Worm (Caenorhabditis elegans) whole organism, midembryonic: Measurements from ENCODE around the gene mob-2.

ENCODE experiments used
- T22C8.4 ChIP-seq: fragments of 200-800 bp; sonication (Bioruptor generic); IDR thresholded peaks from 2 replicates; pipeline ENCODE4 v1.3.6; 2022; ENCODE audit warnings: missing genetic modification characterization, missing compliant biosample characterization
- cog-1 ChIP-seq: sonication (generic microtip); optimal IDR thresholded peaks from 2 replicates; lab custom pipeline; 2016; ENCODE audit warnings: missing genetic modification characterization, missing compliant biosample characterization
- flt-1 ChIP-seq: fragments of 200-800 bp; sonication (Bioruptor generic); IDR thresholded peaks from 2 replicates; pipeline ENCODE4 v1.3.6; 2022; ENCODE audit warnings: missing genetic modification characterization, missing compliant biosample characterization
- klf-2 ChIP-seq: fragments of 200-800 bp; sonication (Bioruptor generic); conservative IDR thresholded peaks from 2 replicates; pipeline ENCODE4 v1.3.6; 2022; ENCODE audit warnings: missing genetic modification reagents, missing genetic modification characterization, missing compliant biosample characterization
- med-1 ChIP-seq: sonication (generic microtip); optimal IDR thresholded peaks from 2 replicates; lab custom pipeline; 2017; ENCODE audit warnings: missing genetic modification characterization, mild to moderate bottlenecking, missing compliant biosample characterization, antibody characterized with exemption, missing genetic modification reagents; ENCODE audit not compliant: insufficient read depth
- ref-1 ChIP-seq: fragments of 200-800 bp; sonication (Bioruptor generic); conservative IDR thresholded peaks from 2 replicates; pipeline ENCODE4 v1.3.6; 2022; ENCODE audit warnings: missing genetic modification reagents, missing genetic modification characterization, missing compliant biosample characterization
- tab-1 ChIP-seq: fragments of 200-800 bp; sonication (Bioruptor generic); IDR thresholded peaks from 2 replicates; pipeline ENCODE4 v1.3.6; 2022; ENCODE audit warnings: missing genetic modification characterization, missing compliant biosample characterization
- ztf-23 ChIP-seq: fragments of 200-800 bp; sonication (Bioruptor generic); IDR thresholded peaks from 2 replicates; pipeline ENCODE4 v1.3.6; 2022; ENCODE audit warnings: missing genetic modification reagents, missing genetic modification characterization, missing compliant biosample characterization
- ztf-29 ChIP-seq: fragments of 200-800 bp; sonication (Bioruptor generic); IDR thresholded peaks from 2 replicates; pipeline ENCODE4 v1.3.6; 2022; ENCODE audit warnings: missing genetic modification reagents, missing genetic modification characterization, missing compliant biosample characterization

Gene mob-2

DNA sequence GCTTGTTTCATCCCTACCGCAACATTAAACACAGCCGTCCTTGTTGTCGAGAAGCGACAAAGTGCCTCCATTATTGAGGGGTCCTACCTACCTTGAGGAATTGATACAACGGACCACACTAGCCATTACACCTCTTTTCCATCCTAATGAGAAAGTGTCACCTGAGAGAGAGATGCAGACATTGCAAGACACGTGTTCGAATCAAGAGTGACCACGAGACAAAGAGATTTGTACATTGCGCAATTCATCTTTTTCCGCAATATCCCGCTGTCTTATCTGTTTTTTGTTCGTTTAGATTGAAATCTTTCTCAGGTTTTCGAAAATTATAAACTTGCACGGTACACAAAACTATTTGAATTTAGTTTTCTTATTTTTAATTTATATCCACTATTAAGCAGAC, 742 bp downstream of the mob-2 start:
- peak; percentile 88 for TF ChIP-seq cog-1 (tag; lab: Kevin White, UChicago)
- no peak for TF ChIP-seq klf-2 (GFP tag; lab: Robert Waterston, UW)

ce11 chrX:13165686-13166085, 4.2 kb downstream of the mob-2 start:
- TF ChIP-seq flt-1 (GFP tag; lab: Robert Waterston, UW) (no peak), ref-1 (GFP tag; lab: Robert Waterston, UW) (no peak), T22C8.4 (GFP tag; lab: Robert Waterston, UW) (no peak), klf-2 (GFP tag; lab: Robert Waterston, UW) (no peak), cog-1 (tag; lab: Kevin White, UChicago) (no peak), med-1 (no peak), ztf-29 (GFP tag; lab: Robert Waterston, UW) (no peak), tab-1 (GFP tag; lab: Robert Waterston, UW) (no peak)

- TF ChIP-seq klf-2 (GFP tag; lab: Robert Waterston, UW): no peak
- no peak for TF ChIP-seq ztf-23 (GFP tag; lab: Robert Waterston, UW)
- TF ChIP-seq T22C8.4 (GFP tag; lab: Robert Waterston, UW): no peak
- no peak for TF ChIP-seq tab-1 (GFP tag; lab: Robert Waterston, UW)
- TF ChIP-seq ref-1 (GFP tag; lab: Robert Waterston, UW): no peak
- TF ChIP-seq ztf-29 (GFP tag; lab: Robert Waterston, UW): no peak
- TF ChIP-seq med-1: no peak
- no peak for TF ChIP-seq cog-1 (tag; lab: Kevin White, UChicago)
Observed at ce11 chrX:13164301-13164700, 5.6 kb downstream of the mob-2 start.

- no peak for TF ChIP-seq flt-1 (GFP tag; lab: Robert Waterston, UW)
- TF ChIP-seq ztf-23 (GFP tag; lab: Robert Waterston, UW): no peak
- no peak for TF ChIP-seq tab-1 (GFP tag; lab: Robert Waterston, UW)
- no peak for TF ChIP-seq klf-2 (GFP tag; lab: Robert Waterston, UW)
- TF ChIP-seq ztf-29 (GFP tag; lab: Robert Waterston, UW): no peak
- TF ChIP-seq med-1: no peak
Observed at ce11 chrX:13163185-13163584, 6.7 kb downstream of the mob-2 start.

DNA sequence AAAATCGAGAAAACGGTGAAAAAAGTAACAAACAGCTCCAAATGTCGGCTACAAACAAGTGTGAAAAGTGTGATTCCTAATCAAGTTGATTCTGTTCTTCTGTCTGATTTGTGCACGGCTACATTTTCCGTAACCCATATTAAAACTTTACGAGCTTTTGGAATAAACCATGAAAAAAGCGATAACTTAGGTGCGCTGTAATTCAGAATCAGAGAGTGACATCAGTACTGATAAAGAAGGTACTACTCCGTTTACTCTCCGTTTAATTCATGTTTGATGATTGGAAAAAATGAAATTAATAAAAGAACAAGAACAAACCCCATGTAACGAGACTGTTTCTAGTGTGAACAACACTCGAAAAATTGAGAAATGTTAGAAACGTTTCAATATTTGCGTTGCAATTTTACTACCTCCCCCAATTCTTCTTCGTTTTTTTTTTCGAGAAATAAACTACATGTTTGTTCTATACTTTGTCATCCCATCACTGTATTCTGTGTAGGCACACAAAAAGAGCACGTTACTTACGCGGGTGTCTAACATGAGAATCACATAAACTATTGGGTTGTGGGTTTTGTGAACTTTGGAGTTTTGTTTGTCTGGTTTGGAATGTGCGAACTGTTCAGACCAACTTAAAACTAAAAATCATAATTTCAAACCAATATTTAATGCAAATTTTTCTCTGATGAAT, 7.4 kb downstream of the mob-2 start:
- TF ChIP-seq ztf-23 (GFP tag; lab: Robert Waterston, UW): no peak
- no peak for TF ChIP-seq ztf-29 (GFP tag; lab: Robert Waterston, UW)
- no peak for TF ChIP-seq ref-1 (GFP tag; lab: Robert Waterston, UW)
- TF ChIP-seq klf-2 (GFP tag; lab: Robert Waterston, UW): no peak
- no peak for TF ChIP-seq T22C8.4 (GFP tag; lab: Robert Waterston, UW)
- TF ChIP-seq flt-1 (GFP tag; lab: Robert Waterston, UW): no peak

DNA sequence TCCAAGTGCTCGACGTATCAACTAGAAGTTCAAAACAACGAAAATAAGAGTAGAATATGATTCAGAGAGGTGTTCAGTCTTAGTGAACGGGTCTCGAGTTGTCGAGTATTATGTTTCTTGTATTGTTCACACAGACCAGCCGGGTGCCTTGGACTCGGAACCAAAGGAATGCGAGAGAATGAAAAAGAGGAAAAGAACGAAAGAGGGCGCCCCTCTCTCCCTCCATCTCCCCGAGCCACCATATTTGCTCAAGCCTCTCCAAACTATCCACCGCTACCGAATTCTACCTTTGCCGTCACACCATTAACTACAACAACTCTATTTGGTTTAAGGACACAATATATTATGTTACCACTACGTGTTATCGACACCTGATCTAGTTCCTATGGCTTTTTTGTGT, 8.1 kb downstream of the mob-2 start:
- TF ChIP-seq ztf-29 (GFP tag; lab: Robert Waterston, UW) (no peak), flt-1 (GFP tag; lab: Robert Waterston, UW) (no peak), ref-1 (GFP tag; lab: Robert Waterston, UW) (no peak), T22C8.4 (GFP tag; lab: Robert Waterston, UW) (no peak), klf-2 (GFP tag; lab: Robert Waterston, UW) (no peak), tab-1 (GFP tag; lab: Robert Waterston, UW) (no peak), ztf-23 (GFP tag; lab: Robert Waterston, UW) (no peak), med-1 (no peak), cog-1 (tag; lab: Kevin White, UChicago) (no peak)

DNA sequence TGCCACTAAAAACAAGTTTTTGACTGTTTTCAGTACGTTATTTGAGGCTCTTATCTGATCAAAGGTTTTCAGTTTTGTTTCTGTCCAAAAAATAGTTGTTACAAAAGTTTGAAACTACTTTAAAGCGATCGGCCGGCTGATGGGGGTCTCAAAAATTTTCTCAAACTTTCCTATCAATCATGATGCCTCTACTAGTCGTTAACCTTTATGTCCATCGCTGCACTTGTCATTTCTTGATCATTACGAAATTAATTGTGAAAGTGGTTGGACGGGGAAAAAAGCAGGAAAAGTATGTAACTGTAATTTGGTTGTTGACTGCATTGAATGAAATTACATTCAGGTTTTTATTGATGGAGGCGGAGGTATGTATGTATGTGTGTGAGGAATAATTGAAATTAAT, 10.0 kb downstream of the mob-2 start:
- TF ChIP-seq ref-1 (GFP tag; lab: Robert Waterston, UW) (no peak), flt-1 (GFP tag; lab: Robert Waterston, UW) (no peak), T22C8.4 (GFP tag; lab: Robert Waterston, UW) (no peak), ztf-29 (GFP tag; lab: Robert Waterston, UW) (no peak), klf-2 (GFP tag; lab: Robert Waterston, UW) (no peak), tab-1 (GFP tag; lab: Robert Waterston, UW) (no peak), ztf-23 (GFP tag; lab: Robert Waterston, UW) (no peak), med-1 (no peak)

ce11 chrX:13159005-13159404, 10.9 kb downstream of the mob-2 start:
- TF ChIP-seq ztf-29 (GFP tag; lab: Robert Waterston, UW) (no peak), ref-1 (GFP tag; lab: Robert Waterston, UW) (no peak), ztf-23 (GFP tag; lab: Robert Waterston, UW) (no peak), tab-1 (GFP tag; lab: Robert Waterston, UW) (no peak), med-1 (no peak), T22C8.4 (GFP tag; lab: Robert Waterston, UW) (no peak), flt-1 (GFP tag; lab: Robert Waterston, UW) (no peak), cog-1 (tag; lab: Kevin White, UChicago) (no peak)

DNA sequence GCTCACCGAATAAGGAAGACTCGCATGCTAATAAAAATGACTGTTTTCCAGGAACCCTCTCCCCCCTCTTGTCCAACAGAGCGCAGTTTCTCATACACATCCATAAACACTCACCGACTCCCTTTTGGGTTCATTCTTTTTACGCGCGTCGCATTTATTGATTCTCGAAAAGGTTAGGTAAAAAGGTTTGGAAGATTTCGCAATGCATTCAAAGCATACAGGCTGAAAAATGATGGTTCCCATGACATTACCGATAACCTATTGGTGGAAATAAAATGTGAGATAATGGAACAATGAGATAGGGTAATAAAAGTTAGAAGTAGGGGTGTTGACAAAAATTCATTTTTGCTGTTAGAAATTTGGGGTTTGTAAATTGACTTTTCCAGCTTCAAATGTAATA, 11.4 kb downstream of the mob-2 start:
- TF ChIP-seq med-1 (no peak), klf-2 (GFP tag; lab: Robert Waterston, UW) (no peak), ztf-29 (GFP tag; lab: Robert Waterston, UW) (no peak)

DNA sequence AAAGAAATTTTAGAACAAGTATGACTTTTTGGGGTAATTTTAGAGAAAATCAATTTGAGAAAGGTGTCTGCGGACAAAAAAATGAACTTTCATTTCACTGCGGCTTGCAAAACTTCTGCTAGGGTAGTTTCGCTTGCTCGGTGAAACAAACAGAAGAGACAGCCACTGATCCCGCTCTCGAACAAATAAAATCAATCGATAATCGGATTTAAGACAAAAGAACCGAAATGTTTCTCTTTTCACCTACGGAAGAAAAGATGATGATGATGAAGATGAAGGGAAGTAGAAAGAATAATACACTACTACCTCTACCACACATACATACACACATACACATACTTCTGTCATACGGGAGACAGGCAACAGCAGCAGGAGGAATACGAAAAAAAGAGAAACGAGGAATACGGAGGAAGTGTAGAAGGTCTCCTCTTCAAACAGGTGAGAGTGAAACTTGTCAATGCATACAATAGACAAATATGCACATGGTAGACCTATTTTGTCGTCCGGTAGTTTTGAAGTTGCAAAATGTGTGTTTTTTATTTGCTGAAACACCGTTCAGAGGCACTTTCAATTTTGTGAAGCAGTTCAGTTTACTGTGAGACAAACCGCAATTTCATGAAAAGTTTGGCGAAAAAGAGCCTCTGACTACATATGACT, 12.6 kb downstream of the mob-2 start:
- TF ChIP-seq ztf-23 (GFP tag; lab: Robert Waterston, UW) (no peak), tab-1 (GFP tag; lab: Robert Waterston, UW) (no peak), cog-1 (tag; lab: Kevin White, UChicago) (no peak), ztf-29 (GFP tag; lab: Robert Waterston, UW) (no peak), T22C8.4 (GFP tag; lab: Robert Waterston, UW) (peak; percentile 65)
